Worm (Caenorhabditis elegans) whole organism, early embryonic: ENCODE data around the gene tni-1.

Experiments
- B0310.2 ChIP-seq: sonication (generic microtip); optimal IDR thresholded peaks from 2 replicates; lab custom pipeline; 2016; ENCODE audit warnings: mild to moderate bottlenecking, missing genetic modification characterization, missing compliant biosample characterization
- F13C5.2 ChIP-seq: sonication (generic microtip); optimal IDR thresholded peaks from 2 replicates; lab custom pipeline; 2017; ENCODE audit warnings: mild to moderate bottlenecking, missing genetic modification characterization, inconsistent platforms, missing compliant biosample characterization
- aly-1 ChIP-seq: sonication (generic microtip); optimal IDR thresholded peaks from 2 replicates; lab custom pipeline; 2016; ENCODE audit warnings: missing genetic modification characterization, missing compliant biosample characterization
- ama-1 ChIP-seq: fragments of 150-350 bp; optimal IDR thresholded peaks from 2 replicates; lab custom pipeline; 2014
- ceh-13 ChIP-seq: fragments of 200-800 bp; sonication (Bioruptor generic); optimal IDR thresholded peaks from 2 replicates; lab custom pipeline; 2018; ENCODE audit warnings: mild to moderate bottlenecking, missing genetic modification characterization, missing compliant biosample characterization
- ceh-36 ChIP-seq: sonication (generic microtip); optimal IDR thresholded peaks from 2 replicates; lab custom pipeline; 2016; ENCODE audit warnings: missing genetic modification characterization, inconsistent platforms, missing compliant biosample characterization
- flt-1 ChIP-seq: fragments of 200-800 bp; sonication (Bioruptor generic); IDR thresholded peaks from 2 replicates; pipeline ENCODE4 v1.3.6; 2022; ENCODE audit warnings: missing genetic modification characterization, missing compliant biosample characterization
- hmg-4 ChIP-seq: fragments of 200-800 bp; sonication (Bioruptor generic); optimal IDR thresholded peaks from 2 replicates; lab custom pipeline; 2018; ENCODE audit warnings: mild to moderate bottlenecking, missing genetic modification characterization, missing compliant biosample characterization
- pes-1 ChIP-seq: fragments of 200-800 bp; sonication (Bioruptor generic); IDR thresholded peaks from 2 replicates; pipeline ENCODE4 v1.3.6; 2022; ENCODE audit warnings: missing genetic modification reagents, missing genetic modification characterization, missing compliant biosample characterization
- sea-1 ChIP-seq: fragments of 200-800 bp; sonication (Bioruptor generic); conservative IDR thresholded peaks from 2 replicates; pipeline ENCODE4 v1.3.6; 2022; ENCODE audit warnings: missing genetic modification characterization, missing compliant biosample characterization
- tbx-37 ChIP-seq: fragments of 200-800 bp; sonication (Bioruptor generic); conservative IDR thresholded peaks from 2 replicates; pipeline ENCODE4 v1.3.6; 2022; ENCODE audit warnings: missing genetic modification reagents, missing genetic modification characterization, missing compliant biosample characterization
- tra-4 ChIP-seq: sonication (generic microtip); optimal IDR thresholded peaks from 2 replicates; lab custom pipeline; 2017; ENCODE audit warnings: missing genetic modification characterization, missing compliant biosample characterization

- TF ChIP-seq flt-1 (no peak), ceh-13 (GFP tag; lab: Kevin White, UChicago) (no peak), F13C5.2 (no peak), sea-1 (GFP tag; lab: Robert Waterston, UW) (no peak), pes-1 (GFP tag; lab: Robert Waterston, UW) (no peak), ama-1 (lab: Kevin White, UChicago) (no peak), hmg-4 (GFP tag; lab: Kevin White, UChicago) (no peak), ceh-36 (tag; lab: Kevin White, UChicago) (no peak), tbx-37 (no peak), tra-4 (no peak), B0310.2 (no peak), aly-1 (no peak)
These were observed 39.5 kb downstream of the tni-1 start, which contains the start of gene gcy-9 for ce11 chrX:11337783-11338182.
